Worm (Caenorhabditis elegans) whole organism, L1 larva: Measurements from ENCODE around the gene F59B10.2.
"Not testable (repeated sequence)": the region's sequence is repeated elsewhere in the genome, so short reads cannot be mapped to it uniquely, and the experiment has no call there.

ENCODE experiments used
- F16B12.6 ChIP-seq: fragments of 150-350 bp; optimal IDR thresholded peaks from 2 replicates; lab custom pipeline; 2014; ENCODE audit warnings: missing biosample characterization, missing genetic modification characterization
- Y116A8C.19 ChIP-seq: sonication (generic microtip); optimal IDR thresholded peaks from 2 replicates; lab custom pipeline; 2016; ENCODE audit warnings: missing compliant biosample characterization, missing genetic modification characterization, borderline replicate concordance
- blmp-1 ChIP-seq: fragments of 150-350 bp; optimal IDR thresholded peaks from 2 replicates; lab custom pipeline; 2014; ENCODE audit warnings: missing biosample characterization, missing genetic modification characterization
- ceh-90 ChIP-seq: sonication (generic microtip); optimal IDR thresholded peaks from 2 replicates; lab custom pipeline; 2016; ENCODE audit warnings: missing genetic modification characterization, missing compliant biosample characterization
- dsc-1 ChIP-seq: sonication (generic microtip); optimal IDR thresholded peaks from 2 replicates; lab custom pipeline; 2016; ENCODE audit warnings: mild to moderate bottlenecking, missing genetic modification characterization, missing compliant biosample characterization
- efl-1 ChIP-seq, 4 experiments: fragments of 150-350 bp; optimal IDR thresholded peaks in 3 of 4; peaks in 1 of 4; 1 replicate in 1 of 4; 2 replicates in 3 of 4; lab custom pipeline; 2014; ENCODE audit warnings: missing biosample characterization in 2 of 4, missing genetic modification characterization in 2 of 4, missing genetic modification reagents in 2 of 4
- egl-13 ChIP-seq: sonication (generic microtip); optimal IDR thresholded peaks from 2 replicates; lab custom pipeline; 2016; ENCODE audit warnings: missing genotype, missing genetic modification reagents, missing genetic modification characterization, missing compliant biosample characterization
- egl-27 ChIP-seq, 2 experiments: fragments of 150-350 bp in 1 of 2; sonication (generic microtip); optimal IDR thresholded peaks; 3 replicates each; lab custom pipeline; 2017 to 2018; ENCODE audit warnings: missing biosample characterization in 2 of 2, missing genetic modification characterization in 2 of 2, missing genetic modification reagents in 2 of 2
- elt-2 ChIP-seq: sonication (generic microtip); optimal IDR thresholded peaks from 2 replicates; lab custom pipeline; 2016; ENCODE audit warnings: missing genetic modification characterization, mild to moderate bottlenecking, inconsistent platforms, missing compliant biosample characterization, missing genetic modification reagents
- fkh-10 ChIP-seq: sonication (generic microtip); optimal IDR thresholded peaks from 2 replicates; lab custom pipeline; 2017; ENCODE audit warnings: missing biosample characterization, missing genetic modification reagents, missing genetic modification characterization
- fkh-8 ChIP-seq: sonication (generic microtip); optimal IDR thresholded peaks from 2 replicates; lab custom pipeline; 2016; ENCODE audit warnings: mild to moderate bottlenecking, missing genetic modification characterization, missing compliant biosample characterization
- grh-1 ChIP-seq: fragments of 200-800 bp; sonication (Bioruptor generic); IDR thresholded peaks from 2 replicates; pipeline ENCODE4 v1.3.6; 2022; ENCODE audit warnings: missing genetic modification reagents, missing genetic modification characterization, missing compliant biosample characterization
- hlh-17 ChIP-seq: fragments of 200-800 bp; sonication (Bioruptor generic); optimal IDR thresholded peaks from 2 replicates; lab custom pipeline; 2018; ENCODE audit warnings: missing genetic modification characterization, mild to moderate bottlenecking, missing compliant biosample characterization, moderate library complexity, borderline replicate concordance
- hlh-4 ChIP-seq: sonication (generic microtip); optimal IDR thresholded peaks from 2 replicates; lab custom pipeline; 2016; ENCODE audit warnings: mild to moderate bottlenecking, missing genetic modification characterization, missing compliant biosample characterization
- hpl-2 ChIP-seq: fragments of 150-350 bp; optimal IDR thresholded peaks from 2 replicates; lab custom pipeline; 2014; ENCODE audit warnings: missing biosample characterization, missing genetic modification reagents, missing genetic modification characterization
- irx-1 ChIP-seq: sonication (generic microtip); optimal IDR thresholded peaks from 2 replicates; lab custom pipeline; 2016; ENCODE audit warnings: missing genetic modification characterization, missing compliant biosample characterization
- isw-1 ChIP-seq: fragments of 200-800 bp; sonication (Bioruptor generic); IDR thresholded peaks from 2 replicates; pipeline ENCODE4 v1.3.6; 2022; ENCODE audit warnings: missing genetic modification characterization, missing compliant biosample characterization
- lin-13 ChIP-seq: fragments of 150-350 bp; optimal IDR thresholded peaks from 2 replicates; lab custom pipeline; 2014; ENCODE audit warnings: missing biosample characterization, missing genetic modification reagents, missing genetic modification characterization
- lin-35 ChIP-seq, 2 experiments: fragments of 150-350 bp; optimal IDR thresholded peaks; 2 replicates each; lab custom pipeline; 2014; ENCODE audit warnings: missing biosample characterization in 2 of 2, missing genetic modification characterization in 2 of 2, missing genetic modification reagents in 2 of 2
- lin-39 ChIP-seq: fragments of 150-350 bp; optimal IDR thresholded peaks from 2 replicates; lab custom pipeline; 2014; ENCODE audit warnings: missing biosample characterization, missing genetic modification reagents, missing genetic modification characterization
- lsy-2 ChIP-seq, 2 experiments: fragments of 150-350 bp; optimal IDR thresholded peaks; 2 replicates each; lab custom pipeline; 2014; ENCODE audit warnings: missing biosample characterization in 2 of 2, missing genetic modification characterization in 2 of 2
- mab-9 ChIP-seq: fragments of 200-800 bp; sonication (Bioruptor generic); IDR thresholded peaks from 2 replicates; pipeline ENCODE4 v1.3.6; 2022; ENCODE audit warnings: missing genetic modification reagents, missing genetic modification characterization, missing compliant biosample characterization
- nhr-12 ChIP-seq: sonication (generic microtip); optimal IDR thresholded peaks from 2 replicates; lab custom pipeline; 2017; ENCODE audit warnings: missing biosample characterization, missing genetic modification characterization
- nhr-20 ChIP-seq: sonication (generic microtip); optimal IDR thresholded peaks from 2 replicates; lab custom pipeline; 2016; ENCODE audit warnings: mild to moderate bottlenecking, missing genetic modification characterization, missing compliant biosample characterization
- nhr-237 ChIP-seq: fragments of 150-350 bp; optimal IDR thresholded peaks from 2 replicates; lab custom pipeline; 2014; ENCODE audit warnings: missing biosample characterization, missing genetic modification characterization
- nhr-47 ChIP-seq: sonication (generic microtip); optimal IDR thresholded peaks from 2 replicates; lab custom pipeline; 2016; ENCODE audit warnings: mild to moderate bottlenecking, missing genetic modification characterization, moderate library complexity, missing compliant biosample characterization
- nhr-71 ChIP-seq: sonication (generic microtip); optimal IDR thresholded peaks from 2 replicates; lab custom pipeline; 2016; ENCODE audit warnings: mild to moderate bottlenecking, missing genetic modification characterization, moderate library complexity, missing compliant biosample characterization
- nhr-77 ChIP-seq: fragments of 150-350 bp; optimal IDR thresholded peaks from 2 replicates; lab custom pipeline; 2014; ENCODE audit warnings: missing biosample characterization, missing genetic modification characterization
- nhr-90 ChIP-seq: sonication (generic microtip); optimal IDR thresholded peaks from 2 replicates; lab custom pipeline; 2016; ENCODE audit warnings: mild to moderate bottlenecking, missing genetic modification characterization, missing compliant biosample characterization; ENCODE audit not compliant: poor library complexity
- pax-3 ChIP-seq: fragments of 200-800 bp; sonication (Bioruptor generic); optimal IDR thresholded peaks from 2 replicates; lab custom pipeline; 2018; ENCODE audit warnings: mild to moderate bottlenecking, missing genetic modification characterization, moderate library complexity, missing compliant biosample characterization
- skn-1 ChIP-seq: fragments of 150-350 bp; optimal IDR thresholded peaks from 2 replicates; lab custom pipeline; 2014; ENCODE audit warnings: missing biosample characterization, missing genetic modification characterization
- snpc-4 ChIP-seq: fragments of 150-350 bp; optimal IDR thresholded peaks from 2 replicates; lab custom pipeline; 2014; ENCODE audit warnings: missing biosample characterization, missing genetic modification characterization
- tbx-2 ChIP-seq: sonication (generic microtip); optimal IDR thresholded peaks from 2 replicates; lab custom pipeline; 2016; ENCODE audit warnings: missing genetic modification characterization, missing compliant biosample characterization
- tlp-1 ChIP-seq: fragments of 150-350 bp; optimal IDR thresholded peaks from 2 replicates; lab custom pipeline; 2014; ENCODE audit warnings: missing biosample characterization, missing genetic modification characterization
- unc-86 ChIP-seq: sonication (generic microtip); optimal IDR thresholded peaks from 2 replicates; lab custom pipeline; 2016; ENCODE audit warnings: missing genetic modification characterization, missing compliant biosample characterization
- vab-15 ChIP-seq: sonication (generic microtip); optimal IDR thresholded peaks from 2 replicates; lab custom pipeline; 2017; ENCODE audit warnings: missing genotype, mild to moderate bottlenecking, missing genetic modification characterization, missing compliant biosample characterization
- ztf-4 ChIP-seq: fragments of 150-350 bp; optimal IDR thresholded peaks from 2 replicates; lab custom pipeline; 2014; ENCODE audit warnings: missing biosample characterization, missing genetic modification characterization

Gene F59B10.2

ce11 chrII:10494467-10494866, 15.2 kb downstream of the F59B10.2 start, which contains the start of gene ZK666.14:
Gene ZK666.14, plus strand, starts transcription at chrII:10494767.
- no peak for TF ChIP-seq lin-35 (GFP tag; optimal IDR thresholded peaks at IDR 0.05; lab: Kevin White, UChicago)
- TF ChIP-seq nhr-47 (tag; lab: Kevin White, UChicago) = no peak
- TF ChIP-seq elt-2 (tag; lab: Kevin White, UChicago) = no peak
- no peak for TF ChIP-seq egl-27 (tag; optimal IDR thresholded peaks at IDR 0.05; lab: Kevin White, UChicago)
- TF ChIP-seq nhr-20 = no peak

- TF ChIP-seq ceh-90, nhr-90, lin-39 (tag; lab: Kevin White, UChicago): not testable (repeated sequence)
Measured at ce11 chrII:10493034-10493433, 16.6 kb downstream of the F59B10.2 start, which contains the start of gene ZK666.8. Gene ZK666.8, minus strand, starts transcription at chrII:10493134.

ce11 chrII:10490329-10490728, 19.3 kb downstream of the F59B10.2 start, which contains the start of gene clec-61:
Gene clec-61, minus strand, starts transcription at chrII:10490537.
- TF ChIP-seq elt-2 (tag; lab: Kevin White, UChicago) (peak; percentile 13), skn-1 (no peak)

DNA sequence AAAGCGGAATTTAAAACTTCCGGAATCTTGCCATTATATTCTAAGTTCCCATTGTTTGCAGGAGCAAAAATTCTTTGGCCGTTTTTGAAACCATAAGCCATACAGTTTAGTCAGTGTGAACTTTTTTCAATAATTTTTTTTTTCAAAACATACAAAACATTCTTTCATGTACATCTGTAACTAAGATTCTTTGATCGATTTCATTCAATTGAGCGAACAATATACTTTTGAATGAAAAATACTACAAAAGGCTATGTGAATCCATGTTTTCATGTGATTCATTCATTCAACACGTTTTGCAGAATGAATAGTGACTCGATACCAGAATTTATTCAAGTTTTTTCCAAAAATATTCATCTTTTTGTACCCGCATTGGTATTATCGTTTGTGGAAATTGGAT, 22.9 kb downstream of the F59B10.2 start, which contains the start of gene ZK666.15:
TSS of gene ZK666.15 (plus strand) at position 301 of the 400 bp plus-strand sequence.
- TF ChIP-seq nhr-77 (tag; lab: Kevin White, UChicago) (no peak), fkh-8 (tag; lab: Kevin White, UChicago) (no peak), isw-1 (GFP tag; lab: Robert Waterston, UW) (no peak), ztf-4 (tag; lab: Kevin White, UChicago) (no peak), tlp-1 (tag; lab: Kevin White, UChicago) (no peak), lsy-2 (tag; optimal IDR thresholded peaks at IDR 0.05; lab: Kevin White, UChicago) (no peak), lin-13 (GFP tag; lab: Kevin White, UChicago) (no peak), vab-15 (tag; lab: Kevin White, UChicago) (no peak), irx-1 (no peak), dsc-1 (tag; lab: Kevin White, UChicago) (no peak), tbx-2 (tag; lab: Kevin White, UChicago) (no peak), hlh-17 (GFP tag; lab: Kevin White, UChicago) (no peak), hlh-4 (tag; lab: Kevin White, UChicago) (no peak), F16B12.6 (tag; lab: Kevin White, UChicago) (no peak), hpl-2 (GFP tag; lab: Kevin White, UChicago) (no peak)
- TF ChIP-seq, all 84 proteins: peak for 0

- no peak for TF ChIP-seq nhr-12 (tag; lab: Kevin White, UChicago)
- peak; percentile 46 for TF ChIP-seq elt-2 (tag; lab: Kevin White, UChicago)
- TF ChIP-seq pax-3 (tag; lab: Kevin White, UChicago) = no peak
- no peak for TF ChIP-seq grh-1 (GFP tag; lab: Robert Waterston, UW)
- TF ChIP-seq nhr-71 (tag; lab: Kevin White, UChicago) = no peak
- no peak for TF ChIP-seq mab-9
- TF ChIP-seq efl-1 (optimal IDR thresholded peaks at IDR 0.05; lab: Kevin White, UChicago) = no peak
- peak in 1 of 2 experiments; percentile 86 for TF ChIP-seq efl-1 (GFP tag; optimal IDR thresholded peaks at IDR 0.05 in 1 of 2; lab: Kevin White, UChicago)
Measured at ce11 chrII:10485640-10486039, 24.0 kb downstream of the F59B10.2 start.

ce11 chrII:10483860-10484259, 25.8 kb downstream of the F59B10.2 start:
- TF ChIP-seq egl-13 (tag; lab: Kevin White, UChicago) (no peak), mab-9 (no peak), nhr-237 (no peak), Y116A8C.19 (no peak), fkh-10 (GFP tag; lab: Kevin White, UChicago) (no peak), nhr-20 (no peak), blmp-1 (tag; lab: Kevin White, UChicago) (no peak), unc-86 (tag; lab: Kevin White, UChicago) (no peak), pax-3 (tag; lab: Kevin White, UChicago) (no peak), snpc-4 (tag; lab: Kevin White, UChicago) (no peak), irx-1 (no peak)
- TF ChIP-seq, all 84 proteins: peak for 0
